Worm (Caenorhabditis elegans) whole organism, L3 larva: Measurements from ENCODE around the gene bath-23.

ENCODE experiments used
- R02D3.7 ChIP-seq: fragments of 150-350 bp; optimal IDR thresholded peaks from 2 replicates; lab custom pipeline; 2014; ENCODE audit warnings: missing biosample characterization, missing genetic modification characterization
- aly-2 ChIP-seq: fragments of 150-350 bp; optimal IDR thresholded peaks from 2 replicates; lab custom pipeline; 2014; ENCODE audit warnings: missing biosample characterization, missing genetic modification characterization
- ama-1 ChIP-seq: fragments of 150-350 bp; optimal IDR thresholded peaks from 2 replicates; lab custom pipeline; 2018
- ceh-16 ChIP-seq: sonication (generic microtip); optimal IDR thresholded peaks from 2 replicates; lab custom pipeline; 2017; ENCODE audit warnings: missing biosample characterization, missing genetic modification characterization
- ceh-28 ChIP-seq: fragments of 150-350 bp; optimal IDR thresholded peaks from 2 replicates; lab custom pipeline; 2014; ENCODE audit warnings: missing biosample characterization, missing genetic modification reagents, missing genetic modification characterization
- ceh-82 ChIP-seq: fragments of 150-350 bp; optimal IDR thresholded peaks from 2 replicates; lab custom pipeline; 2014; ENCODE audit warnings: missing biosample characterization, missing genetic modification characterization
- egl-5 ChIP-seq: fragments of 150-350 bp; optimal IDR thresholded peaks from 2 replicates; lab custom pipeline; 2017; ENCODE audit warnings: missing biosample characterization, missing genetic modification reagents, missing genetic modification characterization, inconsistent platforms
- elt-1 ChIP-seq: fragments of 150-350 bp; optimal IDR thresholded peaks from 2 replicates; lab custom pipeline; 2014; ENCODE audit warnings: missing biosample characterization, missing genetic modification characterization
- elt-2 ChIP-seq: sonication (generic microtip); optimal IDR thresholded peaks from 2 replicates; lab custom pipeline; 2016; ENCODE audit warnings: missing genetic modification reagents, mild to moderate bottlenecking, missing genetic modification characterization, missing compliant biosample characterization
- elt-3 ChIP-seq, 3 experiments: fragments of 150-350 bp in 1 of 3; sonication (generic microtip) in 2 of 3; optimal IDR thresholded peaks; 2 replicates in 2 of 3; 4 replicates in 1 of 3; lab custom pipeline; 2014 to 2017; ENCODE audit warnings: missing biosample characterization in 3 of 3, missing genetic modification characterization in 3 of 3
- eor-1 ChIP-seq, 2 experiments: fragments of 150-350 bp; optimal IDR thresholded peaks; 2 replicates each; lab custom pipeline; 2014 to 2018; ENCODE audit warnings: missing biosample characterization in 2 of 2, missing genetic modification characterization in 2 of 2
- fkh-10 ChIP-seq: sonication (generic microtip); optimal IDR thresholded peaks from 2 replicates; lab custom pipeline; 2017; ENCODE audit warnings: missing biosample characterization, missing genetic modification reagents, missing genetic modification characterization
- fos-1 ChIP-seq: fragments of 150-350 bp; optimal IDR thresholded peaks from 2 replicates; lab custom pipeline; 2014; ENCODE audit warnings: missing biosample characterization, missing genetic modification characterization
- hmg-11 ChIP-seq: sonication (generic microtip); optimal IDR thresholded peaks from 2 replicates; lab custom pipeline; 2016; ENCODE audit warnings: missing genetic modification characterization, missing compliant biosample characterization
- lin-15B ChIP-seq: fragments of 150-350 bp; optimal IDR thresholded peaks from 2 replicates; lab custom pipeline; 2014; ENCODE audit warnings: missing biosample characterization, missing genetic modification characterization
- lin-39 ChIP-seq: fragments of 150-350 bp; optimal IDR thresholded peaks from 2 replicates; lab custom pipeline; 2018; ENCODE audit warnings: missing biosample characterization, missing genetic modification reagents, missing genetic modification characterization
- lsy-12 ChIP-seq: sonication (generic microtip); optimal IDR thresholded peaks from 2 replicates; lab custom pipeline; 2016; ENCODE audit warnings: mild to moderate bottlenecking, missing genetic modification characterization, missing compliant biosample characterization
- mdl-1 ChIP-seq: fragments of 150-350 bp; optimal IDR thresholded peaks from 2 replicates; lab custom pipeline; 2014; ENCODE audit warnings: missing biosample characterization, missing genetic modification characterization
- mml-1 ChIP-seq: fragments of 150-350 bp; sonication (generic microtip); optimal IDR thresholded peaks from 3 replicates; lab custom pipeline; 2014; ENCODE audit warnings: missing biosample characterization, missing genetic modification characterization
- nfya-1 ChIP-seq: sonication (generic microtip); optimal IDR thresholded peaks from 2 replicates; lab custom pipeline; 2017; ENCODE audit warnings: missing genetic modification characterization, mild to moderate bottlenecking, missing compliant biosample characterization, antibody characterized with exemption, moderate library complexity; ENCODE audit not compliant: insufficient read depth
- nhr-11 ChIP-seq: fragments of 150-350 bp; optimal IDR thresholded peaks from 2 replicates; lab custom pipeline; 2014; ENCODE audit warnings: missing biosample characterization, missing genetic modification characterization
- nhr-25 ChIP-seq: sonication (generic microtip); optimal IDR thresholded peaks from 2 replicates; lab custom pipeline; 2017; ENCODE audit warnings: missing biosample characterization, missing genetic modification characterization
- nhr-28 ChIP-seq: fragments of 150-350 bp; optimal IDR thresholded peaks from 2 replicates; lab custom pipeline; 2014; ENCODE audit warnings: missing biosample characterization, missing genetic modification characterization
- nhr-43 ChIP-seq: sonication (generic microtip); optimal IDR thresholded peaks from 2 replicates; lab custom pipeline; 2016; ENCODE audit warnings: mild to moderate bottlenecking, missing genetic modification characterization, missing compliant biosample characterization; ENCODE audit not compliant: poor library complexity, severe bottlenecking
- nhr-67 ChIP-seq: fragments of 150-350 bp; optimal IDR thresholded peaks from 2 replicates; lab custom pipeline; 2014; ENCODE audit warnings: missing biosample characterization, missing genetic modification characterization
- nhr-76 ChIP-seq: fragments of 150-350 bp; sonication (generic microtip); optimal IDR thresholded peaks from 5 replicates; lab custom pipeline; 2014; ENCODE audit warnings: missing biosample characterization, missing genetic modification characterization
- nhr-77 ChIP-seq: fragments of 150-350 bp; optimal IDR thresholded peaks from 2 replicates; lab custom pipeline; 2014; ENCODE audit warnings: missing biosample characterization, missing genetic modification characterization
- pha-4 ChIP-seq: fragments of 150-350 bp; optimal IDR thresholded peaks from 2 replicates; lab custom pipeline; 2014; ENCODE audit warnings: missing biosample characterization, missing genetic modification reagents, missing genetic modification characterization
- snpc-4 ChIP-seq: fragments of 150-350 bp; optimal IDR thresholded peaks from 2 replicates; lab custom pipeline; 2014; ENCODE audit warnings: missing biosample characterization, missing genetic modification characterization
- tbx-2 ChIP-seq: sonication (generic microtip); optimal IDR thresholded peaks from 2 replicates; lab custom pipeline; 2016; ENCODE audit warnings: mild to moderate bottlenecking, missing genetic modification characterization, missing compliant biosample characterization
- unc-39 ChIP-seq: sonication (generic microtip); optimal IDR thresholded peaks from 4 replicates; lab custom pipeline; 2017; ENCODE audit warnings: missing biosample characterization, missing genetic modification characterization
- zag-1 ChIP-seq: fragments of 150-350 bp; optimal IDR thresholded peaks from 2 replicates; lab custom pipeline; 2014; ENCODE audit warnings: missing biosample characterization, missing genetic modification characterization
- ztf-11 ChIP-seq: fragments of 150-350 bp; optimal IDR thresholded peaks from 2 replicates; lab custom pipeline; 2014; ENCODE audit warnings: missing biosample characterization, missing genetic modification characterization

Gene bath-23

DNA sequence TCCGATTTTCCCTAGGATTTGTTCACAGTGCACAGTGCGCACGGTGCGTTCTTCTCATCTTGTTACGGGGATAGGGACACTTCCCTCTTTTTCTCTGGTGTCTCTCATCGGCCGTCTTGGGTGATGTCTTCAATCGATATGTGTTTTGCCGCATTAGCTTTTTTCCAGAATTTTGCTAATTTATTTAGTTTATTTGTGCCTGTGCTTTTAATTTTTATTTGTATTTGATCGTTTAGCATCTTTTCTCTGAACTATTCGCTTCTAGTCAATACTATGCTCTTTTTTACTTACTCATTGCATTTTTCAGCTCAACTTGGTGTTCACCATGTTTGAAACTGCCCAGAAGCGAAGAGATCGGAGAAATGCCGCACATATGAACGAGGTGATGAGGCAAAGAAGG is 30.9 kb upstream of the bath-23 start, which contains the start of gene F14D2.5:
Gene F14D2.5 (plus strand): TSS at position 301 of the 400 bp plus-strand sequence.
- TF ChIP-seq elt-2 (tag; lab: Kevin White, UChicago) (no peak), lin-15B (tag; lab: Kevin White, UChicago) (no peak), unc-39 (no peak), lsy-12 (tag; lab: Kevin White, UChicago) (no peak), nhr-77 (tag; lab: Kevin White, UChicago) (no peak), mdl-1 (tag; lab: Kevin White, UChicago) (no peak), nhr-67 (no peak), ztf-11 (no peak), nhr-11 (tag; lab: Kevin White, UChicago) (no peak), ceh-16 (no peak), fos-1 (tag; lab: Kevin White, UChicago) (no peak), hmg-11 (no peak), fkh-10 (GFP tag; lab: Kevin White, UChicago) (no peak)

DNA sequence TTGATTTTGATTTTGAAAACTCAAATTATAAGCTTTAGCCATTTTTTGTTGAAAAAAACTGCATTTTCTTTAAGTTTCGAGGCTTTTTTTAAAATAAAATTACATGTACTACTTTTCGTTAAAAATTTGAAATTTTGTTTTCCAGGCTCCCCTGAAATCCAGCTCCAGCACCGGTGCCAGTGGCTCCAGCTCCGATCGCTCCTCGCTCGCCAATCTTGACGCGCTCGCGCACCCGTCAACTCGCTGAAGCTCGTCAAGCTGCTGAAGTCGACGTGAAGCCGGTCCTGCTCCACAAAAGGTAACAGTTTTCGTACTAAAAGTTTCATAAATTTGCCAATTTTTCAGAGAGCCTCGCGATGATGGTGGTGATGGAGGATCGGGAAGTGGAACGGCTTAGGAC is 30.3 kb upstream of the bath-23 start:
- TF ChIP-seq R02D3.7 (tag; lab: Kevin White, UChicago) = no peak
- TF ChIP-seq, all 47 proteins: peak for 0

DNA sequence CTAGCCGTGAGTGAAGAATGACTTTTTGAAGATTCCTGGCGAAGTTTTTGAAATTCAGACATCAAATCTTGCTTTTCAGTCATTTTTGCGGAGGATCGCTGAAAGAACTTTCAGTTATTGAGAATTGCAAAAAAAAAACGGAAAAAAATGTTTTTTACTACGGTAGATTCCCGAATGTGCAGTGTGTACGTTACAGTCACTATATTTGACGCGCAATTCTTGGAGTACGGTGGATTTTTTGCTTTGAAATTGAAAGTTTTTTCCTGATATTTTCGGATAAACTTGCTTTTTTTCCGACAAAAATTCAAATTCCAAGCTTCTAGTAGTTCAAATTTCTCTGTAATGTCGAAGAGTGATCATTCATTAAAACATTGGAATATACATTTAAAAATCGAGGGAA is 29.1 kb upstream of the bath-23 start, which contains the start of gene F14D2.11:
Gene F14D2.11 (minus strand): TSS at position 101 of the 400 bp plus-strand sequence.
- TF ChIP-seq nhr-67 = no peak
- no peak for TF ChIP-seq fos-1 (tag; lab: Kevin White, UChicago)
- TF ChIP-seq egl-5 = no peak
- no peak for TF ChIP-seq mdl-1 (tag; lab: Kevin White, UChicago)

DNA sequence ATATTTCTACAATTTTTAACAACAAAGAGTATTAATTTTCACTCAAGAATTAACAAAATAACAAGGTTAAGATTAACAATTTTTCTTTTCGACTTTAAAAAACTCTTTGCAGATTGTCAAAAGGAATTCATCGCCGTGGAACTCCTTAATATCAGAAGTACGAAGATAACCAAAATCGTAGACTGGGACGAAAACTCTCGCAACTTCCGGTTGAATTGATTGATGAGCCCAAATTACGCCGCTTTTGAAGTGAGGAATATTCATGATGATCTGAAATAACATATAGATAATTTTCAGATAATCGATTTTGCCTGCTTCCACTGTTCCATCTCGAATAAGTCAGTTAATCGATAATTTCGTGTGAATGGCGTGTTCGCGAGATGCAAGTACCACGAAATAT is 27.4 kb upstream of the bath-23 start, which contains the start of gene F14D2.15:
Gene F14D2.15 (minus strand): TSS at position 101 of the 400 bp plus-strand sequence.
- TF ChIP-seq nhr-11 (tag; lab: Kevin White, UChicago) (no peak), nhr-28 (tag; lab: Kevin White, UChicago) (no peak), hmg-11 (no peak), ama-1 (lab: Kevin White, UChicago) (no peak), aly-2 (tag; lab: Kevin White, UChicago) (no peak), zag-1 (no peak), ceh-28 (no peak), nhr-25 (no peak), nfya-1 (tag; lab: Kevin White, UChicago) (no peak), pha-4 (tag; lab: Kevin White, UChicago) (no peak), ztf-11 (no peak)

DNA sequence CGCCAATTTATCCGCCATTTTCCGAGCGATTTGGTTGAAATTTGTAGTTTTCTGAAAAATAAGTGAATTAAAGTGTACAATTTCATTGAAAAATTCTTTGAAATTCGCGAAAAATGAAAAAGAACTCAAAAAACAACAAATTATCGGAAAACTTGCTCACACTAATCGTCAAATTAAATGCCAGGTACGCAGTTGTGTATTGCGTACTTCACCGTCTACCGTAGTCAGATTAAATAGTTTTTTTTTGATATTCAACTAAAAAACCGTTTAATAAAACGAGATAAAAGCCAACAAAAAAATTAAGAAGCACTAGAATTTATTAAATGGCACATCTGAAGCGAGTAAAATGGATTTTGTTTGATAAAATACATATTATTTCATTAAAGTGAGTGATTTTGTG is 26.2 kb upstream of the bath-23 start, which contains the start of gene bath-28:
Gene bath-28 (minus strand): TSS at position 51 of the 400 bp plus-strand sequence.
- no peak for TF ChIP-seq unc-39
- TF ChIP-seq R02D3.7 (tag; lab: Kevin White, UChicago) = no peak
- no peak for TF ChIP-seq nhr-76 (tag; lab: Kevin White, UChicago)
- no peak for TF ChIP-seq ceh-16
- no peak for TF ChIP-seq ceh-82 (tag; lab: Kevin White, UChicago)
- TF ChIP-seq elt-2 (tag; lab: Kevin White, UChicago) = no peak
- TF ChIP-seq pha-4 (tag; lab: Kevin White, UChicago) = no peak
- TF ChIP-seq elt-1 = no peak

DNA sequence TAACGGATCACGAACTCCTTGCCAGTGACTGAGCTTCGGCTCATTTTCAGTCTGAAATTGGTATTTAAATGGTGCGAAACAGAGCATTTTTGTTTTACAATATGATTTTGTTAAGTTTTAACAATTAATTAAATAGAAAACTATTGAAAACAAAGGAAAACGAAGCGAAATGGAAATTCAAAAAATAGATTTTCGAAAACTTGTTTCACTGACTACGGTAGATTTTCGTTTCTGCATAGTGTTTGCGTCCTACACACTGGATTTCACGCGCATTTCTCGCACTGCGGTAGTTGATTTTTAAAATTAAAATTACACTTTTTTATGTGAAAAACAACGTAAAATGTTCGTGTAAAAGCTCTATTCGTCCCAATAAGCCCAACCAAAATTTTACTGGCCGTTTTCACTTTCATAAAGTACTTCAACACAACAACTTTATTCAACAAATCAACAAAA is 24.8 kb upstream of the bath-23 start, which contains the start of gene bath-30:
Gene bath-30 (minus strand): TSS at position 51 of the 453 bp plus-strand sequence.
- TF ChIP-seq lin-39 = no peak
- no peak for TF ChIP-seq mml-1 (tag; lab: Kevin White, UChicago)
- no peak for TF ChIP-seq snpc-4
- TF ChIP-seq tbx-2 = no peak
- no peak for TF ChIP-seq ama-1 (lab: Kevin White, UChicago)
- TF ChIP-seq mdl-1 (tag; lab: Kevin White, UChicago) = no peak
- no peak for TF ChIP-seq ceh-28
- TF ChIP-seq R02D3.7 (tag; lab: Kevin White, UChicago) = no peak
- TF ChIP-seq eor-1 (tag; optimal IDR thresholded peaks at IDR 0.05; lab: Kevin White, UChicago) = no peak
- no peak for TF ChIP-seq ceh-82 (tag; lab: Kevin White, UChicago)
- TF ChIP-seq nhr-43 (tag; lab: Kevin White, UChicago) = no peak
- no peak for TF ChIP-seq elt-3 (tag; optimal IDR thresholded peaks at IDR 0.05; lab: Kevin White, UChicago)
- no peak for TF ChIP-seq nhr-28 (tag; lab: Kevin White, UChicago)
- no peak for TF ChIP-seq nhr-25
- no peak for TF ChIP-seq fkh-10 (GFP tag; lab: Kevin White, UChicago)
- no peak for TF ChIP-seq aly-2 (tag; lab: Kevin White, UChicago)
